Fruit fly (Drosophila melanogaster) whole organism, adult: Measurements from ENCODE around the gene Ork1.

Experiments used
- CG12768 ChIP-seq: fragments of 200-800 bp; sonication (Bioruptor generic); optimal IDR thresholded peaks from 2 replicates; lab custom pipeline; 2017; ENCODE audit warnings: missing biosample characterization, missing genetic modification characterization, mild to moderate bottlenecking, moderate library complexity, missing genetic modification reagents
- CG7045 ChIP-seq: fragments of 200-800 bp; sonication (Bioruptor generic); optimal IDR thresholded peaks from 2 replicates; lab custom pipeline; 2017; ENCODE audit warnings: missing biosample characterization, mild to moderate bottlenecking, missing genetic modification characterization
- Mnt ChIP-seq: fragments of 200-800 bp; sonication (Bioruptor generic); optimal IDR thresholded peaks from 2 replicates; lab custom pipeline; 2016; ENCODE audit warnings: missing biosample characterization, mild to moderate bottlenecking, missing genetic modification characterization
- kay ChIP-seq: fragments of 200-800 bp; sonication (Bioruptor generic); peaks from one replicate; lab custom pipeline; 2016; ENCODE audit warnings: missing biosample characterization, missing genetic modification characterization, borderline replicate concordance

- no peak for TF ChIP-seq kay (GFP tag; lab: Kevin White, UChicago)
- TF ChIP-seq CG7045 (GFP tag; lab: Kevin White, UChicago): no peak
- TF ChIP-seq CG12768 (GFP tag; lab: Kevin White, UChicago): no peak
- no peak for TF ChIP-seq Mnt (GFP tag; lab: Kevin White, UChicago)
Measured at dm6 chrX:10935587-10935986, 44.5 kb upstream of the Ork1 start.
